Worm (Caenorhabditis elegans) whole organism, mixed stage, embryonic: Measurements from ENCODE around the gene srh-97.

Source experiments
- mep-1 ChIP-seq: fragments of 150-350 bp; optimal IDR thresholded peaks from 2 replicates; lab custom pipeline; 2017; ENCODE audit warnings: missing biosample characterization, missing genetic modification reagents, missing genetic modification characterization, inconsistent platforms
- nhr-28 ChIP-seq: fragments of 150-350 bp; optimal IDR thresholded peaks from 2 replicates; lab custom pipeline; 2014; ENCODE audit warnings: missing biosample characterization, missing genetic modification characterization

DNA sequence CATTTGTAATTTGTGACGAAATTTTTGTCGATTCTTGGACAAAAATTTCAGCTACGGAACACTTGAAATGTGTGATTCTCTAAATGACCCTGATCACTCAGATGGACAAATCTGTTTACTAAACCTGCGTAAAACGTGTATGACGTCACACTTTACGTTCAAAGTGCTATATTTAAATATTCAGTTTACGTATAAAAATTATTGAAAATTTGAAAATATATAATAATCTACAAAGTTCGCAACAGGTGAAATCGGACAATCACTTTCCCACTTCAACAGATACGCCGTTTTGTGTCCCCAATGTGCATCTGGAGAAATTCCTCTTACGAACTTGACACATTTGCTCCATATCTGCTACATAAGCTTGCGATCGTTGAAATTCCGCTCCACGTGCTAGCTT, 11.7 kb upstream of the srh-97 start, which contains the start of gene srh-131:
- TF ChIP-seq nhr-28 (tag; lab: Kevin White, UChicago) (no peak), mep-1 (tag; lab: Kevin White, UChicago) (no peak)
